Worm (Caenorhabditis elegans): ENCODE measurements around the gene F48G7.4.

F48G7.4 gene

ce11 chrV:576918-577317, 42.3 kb upstream of the F48G7.4 start:
- TF ChIP-seq zip-4 (GFP tag; optimal IDR thresholded peaks at IDR 0.05) (no peak), elt-3 (tag; optimal IDR thresholded peaks at IDR 0.05) (no peak), efl-3 (GFP tag; optimal IDR thresholded peaks at IDR 0.05) (no peak), fkh-8 (tag; optimal IDR thresholded peaks at IDR 0.05) (no peak), Y116A8C.19 (tag; optimal IDR thresholded peaks at IDR 0.05; ENCODE audit: borderline replicate concordance) (no peak), grh-1 (GFP tag; IDR thresholded peaks at IDR 0.05) (no peak), fkh-10 (GFP tag; optimal IDR thresholded peaks at IDR 0.05) (no peak), elt-2 (tag; optimal IDR thresholded peaks at IDR 0.05) (no peak), ceh-82 (tag; optimal IDR thresholded peaks at IDR 0.05) (no peak), lin-15B (tag; optimal IDR thresholded peaks at IDR 0.05) (no peak), snpc-4 (tag; optimal IDR thresholded peaks at IDR 0.05) (no peak), sptf-1 (tag; optimal IDR thresholded peaks at IDR 0.05) (no peak), lir-3 (tag; optimal IDR thresholded peaks at IDR 0.05; ENCODE audit: poor library complexity) (no peak), tbx-2 (tag; optimal IDR thresholded peaks at IDR 0.05) (no peak), unc-86 (tag; optimal IDR thresholded peaks at IDR 0.05) (no peak), pax-3 (tag; optimal IDR thresholded peaks at IDR 0.05) (no peak), mep-1 (tag; optimal IDR thresholded peaks at IDR 0.05) (no peak)

- TF ChIP-seq ztf-4 (tag; optimal IDR thresholded peaks at IDR 0.05): no peak
- no peak for TF ChIP-seq dsc-1 (tag; optimal IDR thresholded peaks at IDR 0.05)
- no peak for TF ChIP-seq nhr-71 (tag; optimal IDR thresholded peaks at IDR 0.05)
- no peak for TF ChIP-seq egl-13 (tag; optimal IDR thresholded peaks at IDR 0.05)
- TF ChIP-seq blmp-1 (tag; optimal IDR thresholded peaks at IDR 0.05): peak; percentile 29
- TF ChIP-seq ztf-11 (tag; optimal IDR thresholded peaks at IDR 0.05): no peak
These were observed 40.3 kb upstream of the F48G7.4 start, which contains the start of gene K06H6.4 for ce11 chrV:578977-579376. Gene K06H6.4, plus strand, starts transcription at chrV:579277.

- TF ChIP-seq sup-37 (GFP tag; optimal IDR thresholded peaks at IDR 0.05) (no peak), Y116A8C.19 (tag; optimal IDR thresholded peaks at IDR 0.05; ENCODE audit: borderline replicate concordance) (no peak), snpc-4 (tag; optimal IDR thresholded peaks at IDR 0.05) (no peak), fkh-10 (GFP tag; optimal IDR thresholded peaks at IDR 0.05) (no peak), nhr-84 (tag; optimal IDR thresholded peaks at IDR 0.05) (no peak), ceh-82 (tag; optimal IDR thresholded peaks at IDR 0.05) (no peak), nhr-90 (tag; optimal IDR thresholded peaks at IDR 0.05; ENCODE audit: poor library complexity) (no peak), nhr-76 (tag; optimal IDR thresholded peaks at IDR 0.05) (no peak), swsn-7 (tag; optimal IDR thresholded peaks at IDR 0.05) (no peak), nhr-47 (tag; optimal IDR thresholded peaks at IDR 0.05) (no peak), ceh-90 (tag; optimal IDR thresholded peaks at IDR 0.05) (no peak), fkh-4 (tag; optimal IDR thresholded peaks at IDR 0.05; ENCODE audit: borderline replicate concordance) (no peak)
These were observed 37.6 kb upstream of the F48G7.4 start, which contains the start of gene nstp-7 for ce11 chrV:581616-582015. Gene nstp-7, plus strand, starts transcription at chrV:581916.

- TF ChIP-seq grh-1 (GFP tag; IDR thresholded peaks at IDR 0.05) (no peak), lin-39 (tag; optimal IDR thresholded peaks at IDR 0.05) (no peak), nhr-19 (GFP tag; conservative IDR thresholded peaks at IDR 0.05) (no peak), lin-14 (GFP tag; optimal IDR thresholded peaks at IDR 0.05) (no peak), nhr-11 (tag; optimal IDR thresholded peaks at IDR 0.05) (no peak), fkh-4 (tag; optimal IDR thresholded peaks at IDR 0.05; ENCODE audit: borderline replicate concordance) (no peak), lin-15B (tag; optimal IDR thresholded peaks at IDR 0.05) (no peak), tbx-2 (tag; optimal IDR thresholded peaks at IDR 0.05) (no peak), ztf-4 (tag; optimal IDR thresholded peaks at IDR 0.05) (no peak), snu-23 (GFP tag; optimal IDR thresholded peaks at IDR 0.05) (no peak), isw-1 (GFP tag; IDR thresholded peaks at IDR 0.05) (no peak)
These were observed 33.8 kb upstream of the F48G7.4 start, which contains the start of gene K06H6.2 for ce11 chrV:585472-585871. Gene K06H6.2, plus strand, starts transcription at chrV:585772.

All from whole organism, L1 larva.